Worm (Caenorhabditis elegans) whole organism, late embryonic: ENCODE data around the gene arrd-9.

Source experiments
- C08G9.2 ChIP-seq: sonication (generic microtip); optimal IDR thresholded peaks from 2 replicates; lab custom pipeline; 2016; ENCODE audit warnings: mild to moderate bottlenecking, missing genetic modification characterization, moderate library complexity, missing compliant biosample characterization
- C38D4.7 ChIP-seq: fragments of 200-800 bp; sonication (Bioruptor generic); optimal IDR thresholded peaks from 2 replicates; lab custom pipeline; 2018; ENCODE audit warnings: mild to moderate bottlenecking, missing genetic modification characterization, moderate library complexity, missing compliant biosample characterization
- F13H6.1 ChIP-seq: sonication (generic microtip); optimal IDR thresholded peaks from 2 replicates; lab custom pipeline; 2016; ENCODE audit warnings: missing genetic modification characterization, missing compliant biosample characterization
- K02D7.2 ChIP-seq: sonication (generic microtip); optimal IDR thresholded peaks from 2 replicates; lab custom pipeline; 2017; ENCODE audit warnings: mild to moderate bottlenecking, missing genetic modification characterization, missing compliant biosample characterization
- K09A11.1 ChIP-seq: sonication (generic microtip); optimal IDR thresholded peaks from 2 replicates; lab custom pipeline; 2017; ENCODE audit warnings: antibody characterized with exemption, mild to moderate bottlenecking, missing genetic modification characterization, missing compliant biosample characterization; ENCODE audit not compliant: insufficient read depth
- T23F11.4 ChIP-seq: fragments of 200-800 bp; sonication (Bioruptor generic); optimal IDR thresholded peaks from 2 replicates; lab custom pipeline; 2018; ENCODE audit warnings: mild to moderate bottlenecking, missing genetic modification characterization, missing compliant biosample characterization
- Y22D7AL.16 ChIP-seq: sonication (generic microtip); optimal IDR thresholded peaks from 2 replicates; lab custom pipeline; 2016; ENCODE audit warnings: missing genetic modification characterization, missing compliant biosample characterization
- ahr-1 ChIP-seq: sonication (generic microtip); optimal IDR thresholded peaks from 2 replicates; lab custom pipeline; 2016; ENCODE audit warnings: missing genetic modification characterization, missing compliant biosample characterization
- ama-1 ChIP-seq: fragments of 150-350 bp; optimal IDR thresholded peaks from 2 replicates; lab custom pipeline; 2014
- ceh-14 ChIP-seq: sonication (generic microtip); optimal IDR thresholded peaks from 2 replicates; lab custom pipeline; 2016; ENCODE audit warnings: missing genotype, missing genetic modification characterization, missing compliant biosample characterization
- ceh-18 ChIP-seq: sonication (generic microtip); optimal IDR thresholded peaks from 2 replicates; lab custom pipeline; 2016; ENCODE audit warnings: missing genetic modification characterization, missing compliant biosample characterization
- ceh-19 ChIP-seq: fragments of 200-800 bp; sonication (Bioruptor generic); optimal IDR thresholded peaks from 2 replicates; lab custom pipeline; 2018; ENCODE audit warnings: mild to moderate bottlenecking, missing genetic modification characterization, missing compliant biosample characterization
- ceh-22 ChIP-seq: sonication (generic microtip); optimal IDR thresholded peaks from 2 replicates; lab custom pipeline; 2017; ENCODE audit warnings: missing biosample characterization, missing genetic modification characterization
- ceh-24 ChIP-seq: sonication (generic microtip); optimal IDR thresholded peaks from 2 replicates; lab custom pipeline; 2016; ENCODE audit warnings: mild to moderate bottlenecking, missing genetic modification characterization, missing compliant biosample characterization
- ceh-30 ChIP-seq: fragments of 150-350 bp; optimal IDR thresholded peaks from 2 replicates; lab custom pipeline; 2014; ENCODE audit warnings: missing biosample characterization, missing genetic modification characterization
- ceh-31 ChIP-seq: sonication (generic microtip); optimal IDR thresholded peaks from 2 replicates; lab custom pipeline; 2016; ENCODE audit warnings: missing genetic modification characterization, missing compliant biosample characterization
- ceh-45 ChIP-seq: fragments of 200-800 bp; sonication (Bioruptor generic); IDR thresholded peaks from 2 replicates; pipeline ENCODE4 v1.3.6; 2022; ENCODE audit warnings: missing genetic modification reagents, missing genetic modification characterization, missing compliant biosample characterization
- ceh-48 ChIP-seq: sonication (generic microtip); optimal IDR thresholded peaks from 2 replicates; lab custom pipeline; 2016; ENCODE audit warnings: missing genetic modification characterization, inconsistent platforms, missing compliant biosample characterization
- ceh-6 ChIP-seq: fragments of 200-800 bp; sonication (Bioruptor generic); optimal IDR thresholded peaks from 2 replicates; lab custom pipeline; 2018; ENCODE audit warnings: mild to moderate bottlenecking, missing genetic modification characterization, missing compliant biosample characterization
- che-1 ChIP-seq: sonication (generic microtip); optimal IDR thresholded peaks from 2 replicates; lab custom pipeline; 2016; ENCODE audit warnings: mild to moderate bottlenecking, missing genetic modification characterization, missing compliant biosample characterization
- elt-2 ChIP-seq: sonication (generic microtip); optimal IDR thresholded peaks from 2 replicates; lab custom pipeline; 2016; ENCODE audit warnings: missing genetic modification reagents, missing genetic modification characterization, missing compliant biosample characterization
- elt-4 ChIP-seq: sonication (generic microtip); optimal IDR thresholded peaks from 2 replicates; lab custom pipeline; 2016; ENCODE audit warnings: missing genetic modification characterization, missing compliant biosample characterization
- ets-4 ChIP-seq: sonication (generic microtip); optimal IDR thresholded peaks from 2 replicates; lab custom pipeline; 2016; ENCODE audit warnings: missing genetic modification characterization, missing compliant biosample characterization
- eyg-1 ChIP-seq: sonication (generic microtip); optimal IDR thresholded peaks from 2 replicates; lab custom pipeline; 2016; ENCODE audit warnings: missing genotype, missing genetic modification characterization, missing compliant biosample characterization
- fax-1 ChIP-seq: sonication (generic microtip); optimal IDR thresholded peaks from 2 replicates; lab custom pipeline; 2016; ENCODE audit warnings: missing genotype, missing genetic modification characterization, missing compliant biosample characterization
- gmeb-2 ChIP-seq: sonication (generic microtip); optimal IDR thresholded peaks from 2 replicates; lab custom pipeline; 2016; ENCODE audit warnings: missing genetic modification characterization, inconsistent platforms, missing compliant biosample characterization
- hlh-13 ChIP-seq: fragments of 200-800 bp; sonication (Bioruptor generic); optimal IDR thresholded peaks from 2 replicates; lab custom pipeline; 2018; ENCODE audit warnings: mild to moderate bottlenecking, missing genetic modification characterization, missing compliant biosample characterization
- hlh-15 ChIP-seq: sonication (generic microtip); optimal IDR thresholded peaks from 2 replicates; lab custom pipeline; 2016; ENCODE audit warnings: missing genetic modification characterization, missing compliant biosample characterization
- hlh-30 ChIP-seq: sonication (generic microtip); optimal IDR thresholded peaks from 2 replicates; lab custom pipeline; 2017; ENCODE audit warnings: antibody characterized with exemption, missing genetic modification characterization, missing compliant biosample characterization; ENCODE audit not compliant: insufficient read depth
- hlh-6 ChIP-seq: sonication (generic microtip); optimal IDR thresholded peaks from 2 replicates; lab custom pipeline; 2016; ENCODE audit warnings: missing genotype, missing genetic modification characterization, missing compliant biosample characterization
- hlh-8 ChIP-seq: sonication (generic microtip); optimal IDR thresholded peaks from 2 replicates; lab custom pipeline; 2016; ENCODE audit warnings: missing genotype, missing genetic modification characterization, missing compliant biosample characterization
- lim-6 ChIP-seq: sonication (generic microtip); optimal IDR thresholded peaks from 2 replicates; lab custom pipeline; 2016; ENCODE audit warnings: missing genetic modification characterization, missing compliant biosample characterization
- lin-11 ChIP-seq: fragments of 200-800 bp; sonication (Bioruptor generic); optimal IDR thresholded peaks from 2 replicates; lab custom pipeline; 2018; ENCODE audit warnings: mild to moderate bottlenecking, missing genetic modification characterization, missing compliant biosample characterization
- madf-2 ChIP-seq: sonication (generic microtip); optimal IDR thresholded peaks from 2 replicates; lab custom pipeline; 2017; ENCODE audit warnings: missing genetic modification characterization, missing compliant biosample characterization
- nfya-1 ChIP-seq: sonication (generic microtip); optimal IDR thresholded peaks from 2 replicates; lab custom pipeline; 2017; ENCODE audit warnings: missing genetic modification characterization, mild to moderate bottlenecking, missing compliant biosample characterization, antibody characterized with exemption, moderate library complexity
- nhr-11 ChIP-seq: fragments of 150-350 bp; optimal IDR thresholded peaks from 2 replicates; lab custom pipeline; 2014; ENCODE audit warnings: missing biosample characterization, missing genetic modification characterization
- nhr-232 ChIP-seq: sonication (generic microtip); optimal IDR thresholded peaks from 2 replicates; lab custom pipeline; 2016; ENCODE audit warnings: missing genetic modification characterization, missing compliant biosample characterization
- npax-4 ChIP-seq: sonication (generic microtip); optimal IDR thresholded peaks from 2 replicates; lab custom pipeline; 2016; ENCODE audit warnings: missing genetic modification characterization, missing compliant biosample characterization
- odd-2 ChIP-seq: sonication (generic microtip); optimal IDR thresholded peaks from 2 replicates; lab custom pipeline; 2017; ENCODE audit warnings: antibody characterized with exemption, mild to moderate bottlenecking, missing genetic modification characterization, missing compliant biosample characterization
- pat-9 ChIP-seq: fragments of 200-800 bp; sonication (Bioruptor generic); optimal IDR thresholded peaks from 2 replicates; lab custom pipeline; 2018; ENCODE audit warnings: mild to moderate bottlenecking, missing genetic modification characterization, moderate library complexity, missing compliant biosample characterization
- pax-1 ChIP-seq: fragments of 150-350 bp; optimal IDR thresholded peaks from 2 replicates; lab custom pipeline; 2014; ENCODE audit warnings: missing biosample characterization, missing genetic modification characterization
- pha-2 ChIP-seq: sonication (generic microtip); optimal IDR thresholded peaks from 2 replicates; lab custom pipeline; 2017; ENCODE audit warnings: mild to moderate bottlenecking, missing genetic modification characterization, missing compliant biosample characterization
- pha-4 ChIP-seq: fragments of 150-350 bp; optimal IDR thresholded peaks from 2 replicates; lab custom pipeline; 2018; ENCODE audit warnings: missing biosample characterization, missing genetic modification reagents, missing genetic modification characterization
- pqm-1 ChIP-seq: sonication (generic microtip); optimal IDR thresholded peaks from 2 replicates; lab custom pipeline; 2016; ENCODE audit warnings: missing genetic modification characterization, missing compliant biosample characterization
- sdc-2 ChIP-seq: sonication (generic microtip); optimal IDR thresholded peaks from 2 replicates; lab custom pipeline; 2016; ENCODE audit warnings: missing genotype, missing genetic modification characterization, missing compliant biosample characterization
- syd-9 ChIP-seq: sonication (generic microtip); optimal IDR thresholded peaks from 2 replicates; lab custom pipeline; 2016; ENCODE audit warnings: mild to moderate bottlenecking, missing genetic modification characterization, moderate library complexity, missing compliant biosample characterization
- tbx-7 ChIP-seq: sonication (generic microtip); optimal IDR thresholded peaks from 2 replicates; lab custom pipeline; 2016; ENCODE audit warnings: missing genotype, missing genetic modification characterization, missing compliant biosample characterization
- ttx-3 ChIP-seq: sonication (generic microtip); optimal IDR thresholded peaks from 2 replicates; lab custom pipeline; 2016; ENCODE audit warnings: missing genetic modification reagents, missing genetic modification characterization, missing compliant biosample characterization
- unc-3 ChIP-seq, 2 experiments: fragments of 200-800 bp in 1 of 2; sonication (Bioruptor generic) in 1 of 2; sonication (generic microtip) in 1 of 2; conservative IDR thresholded peaks in 1 of 2; optimal IDR thresholded peaks in 1 of 2; 2 replicates each; pipeline versions ENCODE4 v1.3.6 to Lab custom; 2016 to 2022; ENCODE audit warnings: missing compliant biosample characterization in 2 of 2, missing genetic modification characterization in 2 of 2, missing genetic modification reagents in 1 of 2
- unc-42 ChIP-seq: sonication (generic microtip); optimal IDR thresholded peaks from 2 replicates; lab custom pipeline; 2016; ENCODE audit warnings: missing genotype, missing genetic modification characterization, missing compliant biosample characterization
- unc-55 ChIP-seq: sonication (generic microtip); optimal IDR thresholded peaks from 2 replicates; lab custom pipeline; 2017; ENCODE audit warnings: missing biosample characterization, missing genetic modification reagents, missing genetic modification characterization
- zip-5 ChIP-seq: sonication (generic microtip); optimal IDR thresholded peaks from 2 replicates; lab custom pipeline; 2016; ENCODE audit warnings: missing genetic modification characterization, missing compliant biosample characterization

arrd-9 gene

DNA sequence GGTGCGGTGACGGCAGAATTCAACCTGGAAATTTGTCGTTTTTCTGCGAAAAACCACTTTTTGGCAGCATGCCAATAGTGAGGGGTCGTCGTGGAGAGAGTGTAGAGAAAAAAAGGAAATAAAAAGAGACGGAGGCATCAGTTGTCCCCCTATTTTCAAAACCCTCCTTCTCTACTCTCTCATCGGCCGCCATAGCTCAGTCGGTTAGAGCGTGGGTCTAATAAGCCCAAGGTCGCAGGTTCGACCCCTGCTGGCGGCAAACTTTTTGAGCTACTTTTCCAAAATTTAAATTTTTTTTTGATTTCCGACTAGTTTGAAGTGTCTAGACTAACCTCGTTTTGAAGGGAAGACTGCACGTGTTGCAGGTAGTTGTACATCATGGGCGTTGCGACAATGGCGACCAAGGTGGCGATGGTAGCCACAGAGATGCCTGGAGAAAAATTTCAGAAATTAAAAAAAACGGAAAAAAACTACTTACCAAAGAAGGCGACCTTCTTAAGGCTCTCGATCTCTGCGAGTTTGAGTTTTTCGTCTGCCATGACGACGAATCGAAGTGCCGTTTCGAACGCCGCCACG, 13.9 kb upstream of the arrd-9 start, which contains the start of gene col-85:
Gene col-85, minus strand, starts transcription at position 540 of the 576 bp plus-strand sequence.
- TF ChIP-seq nhr-232 (tag; lab: Kevin White, UChicago) (peak; percentile 85), gmeb-2 (peak; percentile 98), nfya-1 (tag; lab: Kevin White, UChicago) (peak; percentile 84), T23F11.4 (GFP tag; lab: Kevin White, UChicago) (peak; percentile 97), lin-11 (peak; percentile 87), pqm-1 (tag; lab: Kevin White, UChicago) (peak; percentile 86), unc-42 (peak; percentile 84), ttx-3 (tag; lab: Kevin White, UChicago) (peak; percentile 92), ceh-48 (tag; lab: Kevin White, UChicago) (peak; percentile 86), ahr-1 (tag; lab: Kevin White, UChicago) (peak; percentile 86), F13H6.1 (tag; lab: Kevin White, UChicago) (peak; percentile 85), Y22D7AL.16 (tag; lab: Kevin White, UChicago) (peak; percentile 94), che-1 (tag; lab: Kevin White, UChicago) (peak; percentile 93), ets-4 (peak; percentile 78), ceh-19 (GFP tag; lab: Kevin White, UChicago) (peak; percentile 94), hlh-30 (tag; lab: Kevin White, UChicago) (peak; percentile 46), pat-9 (tag; lab: Kevin White, UChicago) (peak; percentile 94), lim-6 (tag; lab: Kevin White, UChicago) (peak; percentile 84), K02D7.2 (tag; lab: Kevin White, UChicago) (peak; percentile 95), ceh-6 (GFP tag; lab: Kevin White, UChicago) (peak; percentile 91), sdc-2 (peak; percentile 89), unc-3 (GFP tag; conservative IDR thresholded peaks at IDR 0.05; lab: Robert Waterston, UW) (peak; percentile 94), unc-3 (tag; optimal IDR thresholded peaks at IDR 0.05; lab: Kevin White, UChicago) (peak; percentile 94), tbx-7 (tag; lab: Kevin White, UChicago) (peak; percentile 43), nhr-11 (no peak), zip-5 (tag; lab: Kevin White, UChicago) (peak; percentile 83), madf-2 (peak; percentile 93), ama-1 (no peak), odd-2 (tag; lab: Kevin White, UChicago) (peak; percentile 79), elt-4 (tag; lab: Kevin White, UChicago) (no peak), hlh-15 (tag; lab: Kevin White, UChicago) (peak; percentile 91), pha-2 (peak; percentile 94), ceh-22 (tag; lab: Kevin White, UChicago) (no peak), ceh-45 (GFP tag; lab: Robert Waterston, UW) (peak; percentile 96), hlh-8 (peak; percentile 90), pha-4 (tag; lab: Kevin White, UChicago) (no peak), C38D4.7 (GFP tag; lab: Kevin White, UChicago) (peak; percentile 90), syd-9 (peak; percentile 93), ceh-18 (tag; lab: Kevin White, UChicago) (peak; percentile 86), ceh-24 (tag; lab: Kevin White, UChicago) (peak; percentile 90), fax-1 (tag; lab: Kevin White, UChicago) (peak; percentile 88), eyg-1 (peak; percentile 68), elt-2 (tag; lab: Kevin White, UChicago) (peak; percentile 96), ceh-30 (tag; lab: Kevin White, UChicago) (peak; percentile 3), pax-1 (no peak), ceh-31 (peak; percentile 86), C08G9.2 (tag; lab: Kevin White, UChicago) (peak; percentile 87), hlh-6 (peak; percentile 95), npax-4 (tag; lab: Kevin White, UChicago) (peak; percentile 88), hlh-13 (GFP tag; lab: Kevin White, UChicago) (peak; percentile 94), K09A11.1 (peak; percentile 88), unc-55 (GFP tag; lab: Kevin White, UChicago) (no peak), ceh-14 (tag; lab: Kevin White, UChicago) (peak; percentile 96)
